Fruit fly (Drosophila melanogaster): ENCODE data around the gene CG11085.

DNA sequence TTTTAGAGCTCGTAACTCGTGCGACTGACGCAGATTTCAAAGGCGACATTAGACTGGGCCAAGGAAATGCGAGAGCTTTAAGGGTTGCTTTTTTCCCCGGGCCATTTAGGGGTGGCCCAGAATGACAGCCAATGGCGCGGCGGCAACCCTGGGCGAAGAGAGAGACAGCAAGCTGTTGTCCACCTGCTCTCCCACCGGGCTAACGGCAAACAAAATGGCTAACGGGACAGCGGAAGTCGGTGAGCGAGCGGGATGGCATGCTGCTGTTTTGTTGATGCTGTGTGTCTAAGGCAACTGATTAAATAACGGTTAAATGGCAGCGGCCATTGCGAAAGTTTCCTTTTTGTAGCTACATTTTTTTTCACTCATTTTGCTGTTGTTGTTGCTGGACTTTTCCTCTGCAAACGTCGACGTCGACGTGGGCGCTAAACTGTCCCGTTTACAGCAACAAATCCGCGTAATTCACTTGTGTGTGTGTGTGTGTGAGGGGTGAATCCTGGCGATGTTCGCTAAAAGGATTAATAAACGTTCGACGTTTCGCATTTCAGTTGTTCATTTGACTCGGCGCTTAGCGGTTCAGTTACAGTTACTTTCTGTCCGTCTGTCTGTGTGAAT is at the start of gene CG11085:
- TF ChIP-seq rgr (GFP tag; optimal IDR thresholded peaks at IDR 0.05) (no peak), Rel (GFP tag; optimal IDR thresholded peaks at IDR 0.05) (no peak), Rel (tag; optimal IDR thresholded peaks at IDR 0.05) (no peak), h (GFP tag; optimal IDR thresholded peaks at IDR 0.05) (no peak), pan (optimal IDR thresholded peaks at IDR 0.05) (no peak), OdsH (GFP tag; optimal IDR thresholded peaks at IDR 0.05) (no peak), Myc (optimal IDR thresholded peaks at IDR 0.05) (no peak), Sp1 (GFP tag; optimal IDR thresholded peaks at IDR 0.05) (no peak), sv (GFP tag; optimal IDR thresholded peaks at IDR 0.05) (no peak), sage (GFP tag; optimal IDR thresholded peaks at IDR 0.05) (no peak), dmrt93B (GFP tag; optimal IDR thresholded peaks at IDR 0.05) (no peak), Mio (GFP tag; optimal IDR thresholded peaks at IDR 0.05) (no peak)
